Worm (Caenorhabditis elegans): Measurements from ENCODE around the gene kqt-2.

DNA sequence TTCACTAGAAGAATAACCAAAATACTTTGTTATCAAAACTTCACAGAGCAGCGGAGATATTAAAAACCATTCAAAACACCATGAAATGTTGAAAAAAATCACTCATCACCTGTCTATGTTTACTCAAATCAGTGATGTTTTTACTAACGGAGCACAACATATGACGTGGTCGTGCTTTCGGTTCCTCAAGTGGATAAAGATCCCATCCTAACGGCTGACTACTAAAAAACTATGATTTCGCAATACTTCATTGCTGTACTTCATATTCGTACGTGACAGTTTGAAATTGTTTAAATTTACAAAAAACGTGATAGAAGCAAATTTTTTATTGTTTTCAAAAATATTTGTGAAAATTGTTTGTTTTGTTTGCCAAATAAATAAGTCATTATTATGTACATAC is 11.5 kb upstream of the kqt-2 start:
- TF ChIP-seq ztf-23 (GFP tag; IDR thresholded peaks at IDR 0.05), result no peak
- TF ChIP-seq klf-2 (GFP tag; conservative IDR thresholded peaks at IDR 0.05), result no peak
- TF ChIP-seq ztf-29 (GFP tag; IDR thresholded peaks at IDR 0.05), result no peak

Measured in whole organism, midembryonic.